Worm (Caenorhabditis elegans) whole organism, mixed stage, embryonic: ENCODE measurements around the gene PDB1.1.

Experiments used
- drap-1 ChIP-seq: fragments of 200-800 bp; sonication (Bioruptor generic); optimal IDR thresholded peaks from 3 replicates; lab custom pipeline; 2018; ENCODE audit warnings: mild to moderate bottlenecking, missing genetic modification characterization, missing compliant biosample characterization
- elt-1 ChIP-seq: sonication (generic microtip); optimal IDR thresholded peaks from 2 replicates; lab custom pipeline; 2017; ENCODE audit warnings: missing genetic modification characterization, mild to moderate bottlenecking, missing compliant biosample characterization, antibody characterized with exemption, moderate library complexity, borderline replicate concordance; ENCODE audit not compliant: insufficient read depth
- elt-3 ChIP-seq: fragments of 150-350 bp; optimal IDR thresholded peaks from 2 replicates; lab custom pipeline; 2014; ENCODE audit warnings: missing biosample characterization, missing genetic modification characterization
- lsy-2 ChIP-seq: fragments of 150-350 bp; optimal IDR thresholded peaks from 2 replicates; lab custom pipeline; 2014; ENCODE audit warnings: missing biosample characterization, missing genetic modification characterization
- mep-1 ChIP-seq: fragments of 150-350 bp; optimal IDR thresholded peaks from 2 replicates; lab custom pipeline; 2017; ENCODE audit warnings: missing biosample characterization, missing genetic modification reagents, missing genetic modification characterization, inconsistent platforms
- nhr-12 ChIP-seq: fragments of 150-350 bp; optimal IDR thresholded peaks from 2 replicates; lab custom pipeline; 2014; ENCODE audit warnings: missing biosample characterization, missing genetic modification characterization
- nhr-2 ChIP-seq: fragments of 150-350 bp; optimal IDR thresholded peaks from 2 replicates; lab custom pipeline; 2014; ENCODE audit warnings: missing biosample characterization, missing genetic modification characterization
- nhr-237 ChIP-seq: fragments of 150-350 bp; optimal IDR thresholded peaks from 2 replicates; lab custom pipeline; 2014; ENCODE audit warnings: missing biosample characterization, missing genetic modification characterization
- unc-62 ChIP-seq: fragments of 150-350 bp; optimal IDR thresholded peaks from 2 replicates; lab custom pipeline; 2014; ENCODE audit warnings: missing biosample characterization, missing genetic modification reagents, missing genetic modification characterization

DNA sequence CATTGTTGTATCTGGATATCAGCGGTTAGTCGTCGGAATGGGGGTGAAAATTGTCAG is 14.5 kb upstream of the PDB1.1 start, which contains the start of the genes unc-98 and F08C6.18:
- no peak for TF ChIP-seq drap-1 (GFP tag; lab: Kevin White, UChicago)
- TF ChIP-seq unc-62 (GFP tag; lab: Kevin White, UChicago) = no peak
- TF ChIP-seq nhr-2 (tag; lab: Kevin White, UChicago) = no peak
- TF ChIP-seq nhr-237 (tag; lab: Kevin White, UChicago) = no peak
- no peak for TF ChIP-seq lsy-2 (tag; lab: Kevin White, UChicago)
- TF ChIP-seq elt-1 (tag; lab: Kevin White, UChicago) = no peak
- TF ChIP-seq mep-1 (tag; lab: Kevin White, UChicago) = no peak
- no peak for TF ChIP-seq nhr-12 (tag; lab: Kevin White, UChicago)
- TF ChIP-seq elt-3 (tag; lab: Kevin White, UChicago) = no peak
